Worm (Caenorhabditis elegans): ENCODE data around the gene F36H9.7.

F36H9.7 gene

DNA sequence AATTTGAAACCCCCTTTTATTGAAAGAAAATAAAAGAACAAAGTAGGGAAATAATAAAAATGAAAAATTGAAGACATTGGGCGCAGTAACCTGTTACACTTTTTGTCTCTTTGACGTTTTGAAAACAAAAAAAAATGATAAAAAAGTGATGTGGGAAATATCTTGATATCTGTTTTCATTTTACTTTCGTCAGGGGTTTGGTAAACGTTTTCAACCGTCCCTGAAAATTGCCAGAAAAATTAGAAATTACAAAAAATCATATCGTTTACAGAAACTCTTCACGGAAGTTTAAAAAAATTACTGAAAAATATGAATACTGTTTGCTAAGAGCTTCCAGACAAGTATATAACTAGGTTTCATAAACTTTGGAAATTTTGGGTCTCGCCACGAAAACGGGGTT, 4.4 kb upstream of the F36H9.7 start, which contains the start of gene F36H9.4:
Gene F36H9.4, minus strand, starts transcription at position 101 of the 400 bp plus-strand sequence.
- no peak for TF ChIP-seq egl-44 (GFP tag; IDR thresholded peaks at IDR 0.05)
- TF ChIP-seq T07F8.4 (tag; optimal IDR thresholded peaks at IDR 0.05): no peak
- TF ChIP-seq Y53G8AR.9 (GFP tag; conservative IDR thresholded peaks at IDR 0.05): no peak
- TF ChIP-seq rpc-1 (optimal IDR thresholded peaks at IDR 0.05): no peak
- no peak for TF ChIP-seq rpc-1 (tag; optimal IDR thresholded peaks at IDR 0.05)
- TF ChIP-seq attf-3 (GFP tag; conservative IDR thresholded peaks at IDR 0.05): no peak
- TF ChIP-seq ztf-6 (GFP tag; IDR thresholded peaks at IDR 0.05): no peak

DNA sequence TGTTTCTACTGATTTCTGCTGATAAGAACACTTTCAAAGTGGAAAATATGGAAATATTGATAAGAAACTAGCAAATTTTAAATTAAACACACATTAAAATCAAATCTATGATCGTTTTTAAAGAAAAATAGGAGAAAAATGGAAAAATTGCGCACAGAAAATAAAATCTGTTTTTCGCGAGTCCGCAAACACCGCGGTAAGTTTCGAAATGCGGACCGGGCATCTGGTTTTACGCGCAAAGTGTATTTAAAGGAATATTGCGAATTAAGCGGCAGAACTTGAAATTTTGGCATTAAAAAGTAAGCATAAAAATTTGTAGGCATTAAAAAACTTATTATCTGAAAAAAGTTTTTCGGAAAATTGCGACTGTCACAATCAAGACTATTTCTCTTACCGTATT, 1.6 kb downstream of the F36H9.7 start:
- TF ChIP-seq mcd-1 (GFP tag; IDR thresholded peaks at IDR 0.05): 0 out of 2 replicates have a peak, but pooled peaks have one; percentile 10
- TF ChIP-seq lsy-27 (tag; optimal IDR thresholded peaks at IDR 0.05; ENCODE audit: borderline replicate concordance, insufficient read depth): no peak
- TF ChIP-seq B0336.3 (GFP tag; IDR thresholded peaks at IDR 0.05): no peak
- TF ChIP-seq ceh-27 (GFP tag; optimal IDR thresholded peaks at IDR 0.05): no peak
- no peak for TF ChIP-seq T26A5.8 (tag; optimal IDR thresholded peaks at IDR 0.05)
- TF ChIP-seq F22D6.2 (tag; optimal IDR thresholded peaks at IDR 0.05): no peak
- no peak for TF ChIP-seq F23B12.7 (tag; optimal IDR thresholded peaks at IDR 0.05; ENCODE audit: insufficient read depth)
- TF ChIP-seq lsl-1 (GFP tag; optimal IDR thresholded peaks at IDR 0.05): peak; percentile 77
- TF ChIP-seq D2030.7 (GFP tag; IDR thresholded peaks at IDR 0.05): 0 out of 2 replicates have a peak, but pooled peaks have one; percentile 16
- no peak for TF ChIP-seq bed-1 (GFP tag; IDR thresholded peaks at IDR 0.05)
- no peak for TF ChIP-seq attf-3 (GFP tag; conservative IDR thresholded peaks at IDR 0.05)
- TF ChIP-seq nhr-179 (tag; optimal IDR thresholded peaks at IDR 0.05): no peak
- TF ChIP-seq hmg-20 (GFP tag; IDR thresholded peaks at IDR 0.05): no peak
- no peak for TF ChIP-seq somi-1 (GFP tag; optimal IDR thresholded peaks at IDR 0.05)
- no peak for TF ChIP-seq akir-1 (GFP tag; optimal IDR thresholded peaks at IDR 0.05)
- TF ChIP-seq hmg-1.2 (GFP tag; IDR thresholded peaks at IDR 0.05): no peak; the same call in 1 of the 2 replicates
- TF ChIP-seq nhr-80 (tag; optimal IDR thresholded peaks at IDR 0.05): peak; percentile 12
- TF ChIP-seq nfya-2 (GFP tag; IDR thresholded peaks at IDR 0.05): no peak
- TF ChIP-seq hrde-1 (tag; optimal IDR thresholded peaks at IDR 0.05; ENCODE audit: borderline replicate concordance): no peak
- no peak for TF ChIP-seq nhr-27 (tag; optimal IDR thresholded peaks at IDR 0.05)

DNA sequence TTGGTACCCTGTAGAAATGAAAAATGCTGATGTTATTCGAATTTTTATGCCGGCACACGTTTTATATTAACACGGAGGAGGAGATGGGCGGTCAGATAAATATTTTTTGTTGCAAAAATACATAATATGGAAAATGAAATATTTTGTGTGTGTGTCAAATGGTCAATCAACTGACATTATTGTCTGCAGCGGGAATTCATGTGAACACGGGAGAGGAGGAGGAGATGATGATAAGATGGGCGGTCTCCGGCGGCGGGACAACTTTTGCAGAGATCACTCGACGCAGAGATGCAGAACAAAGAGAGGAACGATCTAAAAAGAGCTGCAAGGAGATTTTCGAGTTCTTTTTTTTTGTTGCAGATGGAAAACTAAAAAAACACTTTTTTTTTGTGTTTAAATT, 3.0 kb downstream of the F36H9.7 start, which contains the start of gene dhs-13:
Gene dhs-13, minus strand, starts transcription at position 8 of the 400 bp plus-strand sequence.
- TF ChIP-seq ceh-100 (GFP tag; IDR thresholded peaks at IDR 0.05) (no peak), bed-2 (GFP tag; IDR thresholded peaks at IDR 0.05) (no peak), nhr-80 (tag; optimal IDR thresholded peaks at IDR 0.05) (peak; percentile 61), ceh-91 (GFP tag; IDR thresholded peaks at IDR 0.05) (no peak), let-607 (tag; optimal IDR thresholded peaks at IDR 0.05) (no peak), C17E4.6 (GFP tag; IDR thresholded peaks at IDR 0.05) (no peak), madf-6 (GFP tag; IDR thresholded peaks at IDR 0.05) (no peak), dox-1 (GFP tag; IDR thresholded peaks at IDR 0.05) (peak; percentile 52; the same call in 1 of the 2 replicates), zfh-2 (GFP tag; conservative IDR thresholded peaks at IDR 0.05) (0 out of 2 replicates have a peak, but pooled peaks have one; percentile 23), B0336.3 (GFP tag; IDR thresholded peaks at IDR 0.05) (peak; percentile 36; the same call in 1 of the 2 replicates), hmg-1.2 (GFP tag; IDR thresholded peaks at IDR 0.05) (peak; percentile 16; the same call in 1 of the 2 replicates), cebp-1 (GFP tag; IDR thresholded peaks at IDR 0.05) (no peak), cebp-1 (tag; optimal IDR thresholded peaks at IDR 0.05) (peak; percentile 42), B0261.1 (tag; optimal IDR thresholded peaks at IDR 0.05) (no peak), attf-5 (GFP tag; optimal IDR thresholded peaks at IDR 0.05) (peak; percentile 20)

Data from whole organism, young adult.